Fruit fly (Drosophila melanogaster) whole organism, wandering third instar larva: ENCODE results near the gene Mettl2.

ENCODE experiments used
- Abd-B ChIP-seq: fragments of >200 bp; optimal IDR thresholded peaks from 2 replicates; lab custom pipeline; 2017; ENCODE audit warnings: missing biosample characterization, missing genetic modification characterization
- CG32264 ChIP-seq: fragments of 200-800 bp; sonication (Bioruptor generic); optimal IDR thresholded peaks from 2 replicates; lab custom pipeline; 2016; ENCODE audit warnings: missing biosample characterization, missing genetic modification characterization
- CG9705 ChIP-seq: fragments of 200-800 bp; sonication (Bioruptor generic); optimal IDR thresholded peaks from 2 replicates; lab custom pipeline; 2018; ENCODE audit warnings: missing biosample characterization, mild to moderate bottlenecking, missing genetic modification characterization
- CrebA ChIP-seq: fragments of 200-800 bp; sonication (Bioruptor generic); optimal IDR thresholded peaks from 2 replicates; lab custom pipeline; 2016; ENCODE audit warnings: missing biosample characterization, mild to moderate bottlenecking, missing genetic modification characterization, borderline replicate concordance
- Dfd ChIP-seq: fragments of >200 bp; optimal IDR thresholded peaks from 2 replicates; lab custom pipeline; 2017; ENCODE audit warnings: missing biosample characterization, missing genetic modification characterization
- Dif ChIP-seq: fragments of 200-275, 200-300 bp; sonication (Bioruptor generic); optimal IDR thresholded peaks from 2 replicates; lab custom pipeline; 2018; ENCODE audit warnings: missing biosample characterization, missing genetic modification characterization; ENCODE audit not compliant: partially characterized antibody
- GATAd ChIP-seq: sonication (Bioruptor generic); optimal IDR thresholded peaks from 2 replicates; lab custom pipeline; 2016; ENCODE audit warnings: missing biosample characterization, missing genetic modification characterization
- HLH106 ChIP-seq: fragments of 200-800 bp; optimal IDR thresholded peaks from 3 replicates; lab custom pipeline; 2019; ENCODE audit warnings: missing biosample characterization, mild to moderate bottlenecking, missing genetic modification characterization, moderate library complexity
- Hnf4 ChIP-seq: fragments of 200-800 bp; sonication (Bioruptor generic); optimal IDR thresholded peaks from 2 replicates; lab custom pipeline; 2016; ENCODE audit warnings: missing biosample characterization, mild to moderate bottlenecking, missing genetic modification characterization
- Hr78 ChIP-seq: fragments of >200 bp; optimal IDR thresholded peaks from 2 replicates; lab custom pipeline; 2017; ENCODE audit warnings: missing biosample characterization, missing genetic modification characterization
- Hr83 ChIP-seq: fragments of 200-300 bp; sonication (Bioruptor generic); optimal IDR thresholded peaks from 2 replicates; lab custom pipeline; 2016; ENCODE audit warnings: missing biosample characterization, mild to moderate bottlenecking, missing genetic modification characterization, moderate library complexity; ENCODE audit not compliant: poor library complexity, severe bottlenecking
- Jra ChIP-seq: sonication (Bioruptor generic); optimal IDR thresholded peaks from 2 replicates; lab custom pipeline; 2016; ENCODE audit warnings: missing biosample characterization, missing genetic modification characterization
- Mio ChIP-seq: sonication (Bioruptor generic); optimal IDR thresholded peaks from 2 replicates; lab custom pipeline; 2016; ENCODE audit warnings: missing biosample characterization, missing genetic modification characterization
- Myc ChIP-seq: fragments of >200 bp; optimal IDR thresholded peaks from 2 replicates; lab custom pipeline; 2017
- N ChIP-seq: fragments of >200 bp; optimal IDR thresholded peaks from 2 replicates; lab custom pipeline; 2018; ENCODE audit warnings: missing biosample characterization, missing external identifiers, missing genetic modification characterization
- OdsH ChIP-seq: fragments of 200-800 bp; sonication (Bioruptor generic); optimal IDR thresholded peaks from 2 replicates; lab custom pipeline; 2016; ENCODE audit warnings: missing biosample characterization, mild to moderate bottlenecking, missing genetic modification characterization
- Rel ChIP-seq, 2 experiments: fragments of 200-800 bp; sonication (Bioruptor generic) in 1 of 2; optimal IDR thresholded peaks; 2 replicates in 1 of 2; 3 replicates in 1 of 2; lab custom pipeline; 2016 to 2019; ENCODE audit warnings: mild to moderate bottlenecking in 2 of 2, missing biosample characterization in 2 of 2, missing genetic modification characterization in 2 of 2, moderate library complexity in 1 of 2
- Sp1 ChIP-seq: fragments of 200-800 bp; sonication (Bioruptor generic); optimal IDR thresholded peaks from 3 replicates; lab custom pipeline; 2019; ENCODE audit warnings: missing biosample characterization, mild to moderate bottlenecking, missing genetic modification characterization, moderate library complexity
- Vsx2 ChIP-seq: fragments of 200-300, 225-300 bp; sonication (Bioruptor generic); optimal IDR thresholded peaks from 2 replicates; lab custom pipeline; 2018; ENCODE audit warnings: missing biosample characterization, missing genetic modification characterization; ENCODE audit not compliant: partially characterized antibody
- br ChIP-seq: fragments of 200-800 bp; sonication (Bioruptor generic); optimal IDR thresholded peaks from 2 replicates; lab custom pipeline; 2016; ENCODE audit warnings: missing biosample characterization, missing genetic modification characterization
- brk ChIP-seq: fragments of 200-800 bp; sonication (Bioruptor generic); optimal IDR thresholded peaks from 2 replicates; lab custom pipeline; 2016; ENCODE audit warnings: missing biosample characterization, mild to moderate bottlenecking, missing genetic modification characterization
- dl ChIP-seq, 2 experiments: fragments of 175-275, 200-275 bp in 1 of 2; fragments of 200-275 bp in 1 of 2; sonication (Bioruptor generic); optimal IDR thresholded peaks; lab custom pipeline; 2018; ENCODE audit warnings: mild to moderate bottlenecking in 2 of 2, missing biosample characterization in 2 of 2, missing genetic modification characterization in 2 of 2, moderate library complexity in 2 of 2; ENCODE audit not compliant: partially characterized antibody in 2 of 2, insufficient read depth in 1 of 2
- dmrt93B ChIP-seq: fragments of 200-800 bp; sonication (Bioruptor generic); optimal IDR thresholded peaks from 2 replicates; lab custom pipeline; 2018; ENCODE audit warnings: missing biosample characterization, mild to moderate bottlenecking, missing genetic modification characterization
- dsf ChIP-seq: sonication (Bioruptor generic); optimal IDR thresholded peaks from 2 replicates; lab custom pipeline; 2016; ENCODE audit warnings: missing biosample characterization, missing genetic modification characterization, borderline replicate concordance
- ey ChIP-seq: fragments of 200-800 bp; sonication (Bioruptor generic); optimal IDR thresholded peaks from 2 replicates; lab custom pipeline; 2016; ENCODE audit warnings: missing biosample characterization, missing genetic modification characterization
- foxo ChIP-seq, 2 experiments: fragments of 200-800 bp; sonication (Bioruptor generic); optimal IDR thresholded peaks; 2 replicates in 1 of 2; 3 replicates in 1 of 2; lab custom pipeline; 2016 to 2017; ENCODE audit warnings: missing biosample characterization in 2 of 2, missing genetic modification characterization in 2 of 2
- fru ChIP-seq: fragments of 200-800 bp; sonication (Bioruptor generic); optimal IDR thresholded peaks from 3 replicates; lab custom pipeline; 2016; ENCODE audit warnings: missing biosample characterization, mild to moderate bottlenecking, missing genetic modification characterization
- h ChIP-seq: fragments of 200-800 bp; sonication (Bioruptor generic); optimal IDR thresholded peaks from 3 replicates; lab custom pipeline; 2016; ENCODE audit warnings: missing biosample characterization, mild to moderate bottlenecking, missing genetic modification characterization
- jim ChIP-seq: fragments of 175-275, 200-325 bp; sonication (Bioruptor generic); optimal IDR thresholded peaks from 2 replicates; lab custom pipeline; 2016; ENCODE audit warnings: missing biosample characterization, mild to moderate bottlenecking, missing genetic modification characterization
- lola ChIP-seq: fragments of >200 bp; optimal IDR thresholded peaks from 2 replicates; lab custom pipeline; 2017; ENCODE audit warnings: missing biosample characterization, missing genetic modification characterization
- pan ChIP-seq: fragments of >200 bp; optimal IDR thresholded peaks from 2 replicates; lab custom pipeline; 2017
- psq ChIP-seq: fragments of 200-800 bp; sonication (Bioruptor generic); optimal IDR thresholded peaks from 3 replicates; lab custom pipeline; 2017; ENCODE audit warnings: missing biosample characterization, mild to moderate bottlenecking, missing genetic modification characterization, moderate library complexity
- rgr ChIP-seq: fragments of 200-800 bp; sonication (Bioruptor generic); optimal IDR thresholded peaks from 3 replicates; lab custom pipeline; 2016; ENCODE audit warnings: missing biosample characterization, mild to moderate bottlenecking, missing genetic modification characterization
- sage ChIP-seq: fragments of 200-800 bp; sonication (Bioruptor generic); optimal IDR thresholded peaks from 2 replicates; lab custom pipeline; 2016; ENCODE audit warnings: missing biosample characterization, mild to moderate bottlenecking, missing genetic modification characterization
- sv ChIP-seq: fragments of 200-800 bp; sonication (Bioruptor generic); optimal IDR thresholded peaks from 3 replicates; lab custom pipeline; 2016; ENCODE audit warnings: missing biosample characterization, missing genetic modification characterization
- tai ChIP-seq: sonication (Bioruptor generic); optimal IDR thresholded peaks from 2 replicates; lab custom pipeline; 2016; ENCODE audit warnings: missing biosample characterization, missing genetic modification characterization
- usp ChIP-seq: fragments of >200 bp; optimal IDR thresholded peaks from 2 replicates; lab custom pipeline; 2017; ENCODE audit warnings: missing biosample characterization, missing genetic modification characterization
- woc ChIP-seq: sonication (Bioruptor generic); optimal IDR thresholded peaks from 2 replicates; lab custom pipeline; 2016; ENCODE audit warnings: missing biosample characterization, mild to moderate bottlenecking, missing genetic modification characterization

The Mettl2 gene

dm6 chr3L:1639185-1639812, at the start of gene Mettl2, which contains the start of gene Bgb:
Gene Mettl2 (minus strand): TSS chr3L:1639235.
Gene Bgb (plus strand): TSS chr3L:1639711.
- TF ChIP-seq tai (GFP tag; lab: Kevin White, UChicago) = no peak
- no peak for TF ChIP-seq dsf (GFP tag; lab: Kevin White, UChicago)
- peak; percentile 88 for TF ChIP-seq rgr (GFP tag; lab: Kevin White, UChicago)
- peak; percentile 54 for TF ChIP-seq Sp1 (GFP tag; lab: Kevin White, UChicago)
- peak; percentile 89 for TF ChIP-seq HLH106 (tag; lab: Kevin White, UChicago)
- TF ChIP-seq Hnf4 (GFP tag; lab: Kevin White, UChicago) = no peak
- no peak for TF ChIP-seq Mio (GFP tag; lab: Kevin White, UChicago)
- TF ChIP-seq Hr78 = no peak
- TF ChIP-seq h (GFP tag; lab: Kevin White, UChicago) = peak; percentile 86
- peak; percentile 94 for TF ChIP-seq woc (GFP tag; lab: Kevin White, UChicago)
- TF ChIP-seq jim (GFP tag; lab: Kevin White, UChicago) = no peak
- no peak for TF ChIP-seq N (GFP tag; lab: Kevin White, UChicago)
- no peak for TF ChIP-seq lola (GFP tag; lab: Kevin White, UChicago)
- TF ChIP-seq Myc = no peak
- peak; percentile 71 for TF ChIP-seq OdsH (GFP tag; lab: Kevin White, UChicago)
- no peak for TF ChIP-seq pan
- TF ChIP-seq Rel (GFP tag; optimal IDR thresholded peaks at IDR 0.05; lab: Kevin White, UChicago) = no peak
- TF ChIP-seq Rel (tag; optimal IDR thresholded peaks at IDR 0.05; lab: Kevin White, UChicago) = peak; percentile 16
- TF ChIP-seq dmrt93B = peak; percentile 77
- TF ChIP-seq usp (GFP tag; lab: Kevin White, UChicago) = no peak
- no peak for TF ChIP-seq Jra (GFP tag; lab: Kevin White, UChicago)
- TF ChIP-seq ey (GFP tag; lab: Kevin White, UChicago) = peak; percentile 83
- peak; percentile 62 for TF ChIP-seq psq (GFP tag; lab: Kevin White, UChicago)
- TF ChIP-seq CG9705 (GFP tag; lab: Kevin White, UChicago) = peak; percentile 79
- peak; percentile 82 for TF ChIP-seq br
- TF ChIP-seq Vsx2 (GFP tag; lab: Kevin White, UChicago) = no peak
- TF ChIP-seq Dif = no peak
- no peak for TF ChIP-seq brk (GFP tag; lab: Kevin White, UChicago)
- TF ChIP-seq Abd-B (GFP tag; lab: Kevin White, UChicago) = no peak
- peak; percentile 56 for TF ChIP-seq CG32264 (GFP tag; lab: Kevin White, UChicago)
- no peak for TF ChIP-seq sage (GFP tag; lab: Kevin White, UChicago)
- no peak for TF ChIP-seq dl (GFP tag; optimal IDR thresholded peaks at IDR 0.05; lab: Kevin White, UChicago; ENCODE audit: insufficient read depth in 1 of 2, partially characterized antibody in 2 of 2)
- TF ChIP-seq GATAd (GFP tag; lab: Kevin White, UChicago) = no peak
- peak; percentile 86 for TF ChIP-seq fru (GFP tag; lab: Kevin White, UChicago)
- no peak for TF ChIP-seq Dfd (GFP tag; lab: Kevin White, UChicago)
- TF ChIP-seq Hr83 (GFP tag; lab: Kevin White, UChicago) = peak; percentile 8
- TF ChIP-seq sv (GFP tag; lab: Kevin White, UChicago) = peak; percentile 62
- TF ChIP-seq foxo (GFP tag; optimal IDR thresholded peaks at IDR 0.05; lab: Kevin White, UChicago) = peak in 1 of 2 experiments; percentile 89
- no peak for TF ChIP-seq CrebA

dm6 chr3L:1688569-1688968, 49.5 kb upstream of the Mettl2 start:
- no peak for TF ChIP-seq CrebA
- TF ChIP-seq foxo (GFP tag; optimal IDR thresholded peaks at IDR 0.05; lab: Kevin White, UChicago) = no peak
- no peak for TF ChIP-seq br
- TF ChIP-seq Myc = no peak
- no peak for TF ChIP-seq Sp1 (GFP tag; lab: Kevin White, UChicago)
- TF ChIP-seq CG9705 (GFP tag; lab: Kevin White, UChicago) = no peak
- TF ChIP-seq Rel (GFP tag; optimal IDR thresholded peaks at IDR 0.05; lab: Kevin White, UChicago) = no peak
- TF ChIP-seq Rel (tag; optimal IDR thresholded peaks at IDR 0.05; lab: Kevin White, UChicago) = no peak
- TF ChIP-seq usp (GFP tag; lab: Kevin White, UChicago) = no peak
- TF ChIP-seq fru (GFP tag; lab: Kevin White, UChicago) = no peak
- no peak for TF ChIP-seq Abd-B (GFP tag; lab: Kevin White, UChicago)
- no peak for TF ChIP-seq Hnf4 (GFP tag; lab: Kevin White, UChicago)
